Fruit fly (Drosophila melanogaster): ENCODE results near the gene CG13898.
A peak's percentile ranks its signal among the peaks of the same experiment; 100 is the strongest.

Gene CG13898

dm6 chr3L:835455-836034 lies 31.7 kb upstream of the CG13898 start, which contains the start of gene CG42554:
Gene CG42554 (plus strand): TSS chr3L:835683.
- TF ChIP-seq bab1 (GFP tag; optimal IDR thresholded peaks at IDR 0.05) (peak; percentile 6), CG14711 (tag; optimal IDR thresholded peaks at IDR 0.05) (peak; percentile 55), CG11617 (GFP tag; optimal IDR thresholded peaks at IDR 0.05) (no peak)

- TF ChIP-seq CG11617 (GFP tag; optimal IDR thresholded peaks at IDR 0.05): no peak
- no peak for TF ChIP-seq cnc (optimal IDR thresholded peaks at IDR 0.05)
- no peak for TF ChIP-seq Clk (GFP tag; optimal IDR thresholded peaks at IDR 0.05)
- no peak for TF ChIP-seq CG12768 (GFP tag; optimal IDR thresholded peaks at IDR 0.05)
- TF ChIP-seq cic (GFP tag; optimal IDR thresholded peaks at IDR 0.05): no peak
- TF ChIP-seq pad (GFP tag; optimal IDR thresholded peaks at IDR 0.05): no peak
- no peak for TF ChIP-seq ovo (GFP tag; optimal IDR thresholded peaks at IDR 0.05)
- TF ChIP-seq Mnt (GFP tag; optimal IDR thresholded peaks at IDR 0.05): no peak
- peak; percentile 38 for TF ChIP-seq CG1620 (GFP tag; optimal IDR thresholded peaks at IDR 0.05)
- TF ChIP-seq Crg-1 (GFP tag; optimal IDR thresholded peaks at IDR 0.05): no peak
- TF ChIP-seq CG7101 (tag; optimal IDR thresholded peaks at IDR 0.05): peak; percentile 27
- peak; percentile 28 for TF ChIP-seq tj (GFP tag; optimal IDR thresholded peaks at IDR 0.05)
- no peak for TF ChIP-seq CG7045 (GFP tag; optimal IDR thresholded peaks at IDR 0.05)
- TF ChIP-seq CG33017 (tag; optimal IDR thresholded peaks at IDR 0.05): no peak
- TF ChIP-seq CG5204 (GFP tag; optimal IDR thresholded peaks at IDR 0.05): no peak
- TF ChIP-seq toe (GFP tag; optimal IDR thresholded peaks at IDR 0.05): no peak
- no peak for TF ChIP-seq Hr96 (GFP tag; optimal IDR thresholded peaks at IDR 0.05)
- peak; percentile 13 for TF ChIP-seq bab1 (GFP tag; optimal IDR thresholded peaks at IDR 0.05)
- no peak for TF ChIP-seq kay (GFP tag; ENCODE audit: borderline replicate concordance)
- TF ChIP-seq CG14711 (tag; optimal IDR thresholded peaks at IDR 0.05): no peak
Measured at dm6 chr3L:833878-834277, 30.0 kb upstream of the CG13898 start, which contains the start of gene CG42553. Gene CG42553 (plus strand): TSS chr3L:834093.

- TF ChIP-seq ovo (GFP tag; optimal IDR thresholded peaks at IDR 0.05) (no peak), kay (GFP tag; ENCODE audit: borderline replicate concordance) (no peak), bab1 (GFP tag; optimal IDR thresholded peaks at IDR 0.05) (peak; percentile 61), CG7045 (GFP tag; optimal IDR thresholded peaks at IDR 0.05) (peak; percentile 4), CG12768 (GFP tag; optimal IDR thresholded peaks at IDR 0.05) (peak; percentile 12), Crg-1 (GFP tag; optimal IDR thresholded peaks at IDR 0.05) (no peak), CG1620 (GFP tag; optimal IDR thresholded peaks at IDR 0.05) (no peak), CG14711 (tag; optimal IDR thresholded peaks at IDR 0.05) (no peak), Hr96 (GFP tag; optimal IDR thresholded peaks at IDR 0.05) (no peak), pad (GFP tag; optimal IDR thresholded peaks at IDR 0.05) (no peak), toe (GFP tag; optimal IDR thresholded peaks at IDR 0.05) (peak; percentile 55), cnc (optimal IDR thresholded peaks at IDR 0.05) (no peak), CG5204 (GFP tag; optimal IDR thresholded peaks at IDR 0.05) (no peak), CG7101 (tag; optimal IDR thresholded peaks at IDR 0.05) (peak; percentile 50), Clk (GFP tag; optimal IDR thresholded peaks at IDR 0.05) (no peak), CG33017 (tag; optimal IDR thresholded peaks at IDR 0.05) (no peak), cic (GFP tag; optimal IDR thresholded peaks at IDR 0.05) (no peak), CG11617 (GFP tag; optimal IDR thresholded peaks at IDR 0.05) (no peak), tj (GFP tag; optimal IDR thresholded peaks at IDR 0.05) (peak; percentile 52), Mnt (GFP tag; optimal IDR thresholded peaks at IDR 0.05) (peak; percentile 81)
Measured at dm6 chr3L:832897-833857, 29.3 kb upstream of the CG13898 start, which contains the start of gene Sf3b3. Gene Sf3b3 (minus strand): TSS chr3L:833385.

DNA sequence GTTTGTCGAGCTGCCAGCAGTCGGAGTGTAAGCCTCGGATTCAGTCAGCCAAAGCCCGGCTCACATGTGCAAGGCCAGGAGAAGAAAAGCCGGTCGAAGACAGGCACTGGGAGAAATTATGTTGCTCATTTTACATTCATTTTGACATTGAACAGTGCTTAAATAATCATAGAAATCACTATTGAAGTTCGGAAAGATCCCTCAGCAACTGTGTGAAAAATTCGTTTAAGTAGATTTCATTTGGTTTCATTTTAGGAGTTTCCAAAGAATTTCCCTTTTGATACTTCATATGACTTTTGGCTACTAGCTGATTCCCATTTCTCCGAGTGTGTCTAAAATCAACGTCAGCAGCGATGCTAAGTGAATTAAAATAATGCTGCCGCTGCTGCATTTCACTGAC lies 20.6 kb upstream of the CG13898 start:
- TF ChIP-seq ovo (GFP tag; optimal IDR thresholded peaks at IDR 0.05) (no peak), tj (GFP tag; optimal IDR thresholded peaks at IDR 0.05) (peak; percentile 78), bab1 (GFP tag; optimal IDR thresholded peaks at IDR 0.05) (no peak)

DNA sequence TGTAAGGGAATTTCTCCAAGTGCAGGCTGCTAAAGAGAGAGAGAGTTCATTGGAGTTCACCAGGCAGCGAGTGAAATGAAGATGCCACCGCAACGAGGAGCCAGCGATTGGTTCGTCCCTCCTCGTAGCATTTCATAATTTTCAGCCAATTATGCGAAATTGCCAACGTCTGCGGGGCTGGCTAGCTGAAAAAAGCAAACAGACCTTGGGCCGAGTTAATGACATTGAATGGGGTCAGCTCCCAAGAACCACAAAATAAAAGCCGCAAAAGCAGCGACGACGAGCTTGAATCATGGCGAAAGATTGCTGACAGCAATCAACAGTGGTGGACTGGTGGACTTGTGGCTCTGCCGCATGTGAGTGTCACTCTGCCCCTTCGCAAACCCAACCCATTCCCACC lies 19.7 kb upstream of the CG13898 start:
- TF ChIP-seq bab1 (GFP tag; optimal IDR thresholded peaks at IDR 0.05) (no peak), tj (GFP tag; optimal IDR thresholded peaks at IDR 0.05) (peak; percentile 79)

DNA sequence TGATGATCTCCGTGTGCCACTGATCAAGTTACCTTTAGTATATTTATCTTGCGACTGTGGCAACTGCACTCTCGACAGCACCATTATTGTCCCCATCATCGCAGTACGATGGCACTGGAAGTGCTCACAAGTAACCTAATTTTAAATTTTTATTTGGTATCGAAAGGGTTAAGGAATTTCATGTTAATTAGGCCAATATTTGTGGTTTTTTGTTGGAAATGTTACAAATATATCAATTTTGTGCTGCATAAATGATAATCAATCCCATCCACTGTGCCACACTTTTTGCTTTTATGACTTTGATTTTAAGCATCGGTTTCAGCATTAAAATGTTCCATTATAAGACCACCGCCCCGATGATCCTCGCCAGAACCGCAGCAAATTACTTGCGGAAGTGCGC lies 18.8 kb upstream of the CG13898 start:
- no peak for TF ChIP-seq CG11617 (GFP tag; optimal IDR thresholded peaks at IDR 0.05)

dm6 chr3L:821951-822350 lies 18.1 kb upstream of the CG13898 start:
- no peak for TF ChIP-seq Clk (GFP tag; optimal IDR thresholded peaks at IDR 0.05)
- TF ChIP-seq cnc (optimal IDR thresholded peaks at IDR 0.05): no peak
- peak; percentile 3 for TF ChIP-seq bab1 (GFP tag; optimal IDR thresholded peaks at IDR 0.05)
- TF ChIP-seq tj (GFP tag; optimal IDR thresholded peaks at IDR 0.05): no peak
- no peak for TF ChIP-seq Crg-1 (GFP tag; optimal IDR thresholded peaks at IDR 0.05)
- no peak for TF ChIP-seq Hr96 (GFP tag; optimal IDR thresholded peaks at IDR 0.05)
- no peak for TF ChIP-seq CG12768 (GFP tag; optimal IDR thresholded peaks at IDR 0.05)

All from whole organism, adult.